Worm (Caenorhabditis elegans) whole organism, L3 larva: ENCODE measurements around the gene srh-296.
A peak's percentile ranks its signal among the peaks of the same experiment; 100 is the strongest.

ENCODE experiments used
- R02D3.7 ChIP-seq: fragments of 150-350 bp; optimal IDR thresholded peaks from 2 replicates; lab custom pipeline; 2014; ENCODE audit warnings: missing biosample characterization, missing genetic modification characterization
- aly-2 ChIP-seq: fragments of 150-350 bp; optimal IDR thresholded peaks from 2 replicates; lab custom pipeline; 2014; ENCODE audit warnings: missing biosample characterization, missing genetic modification characterization
- ama-1 ChIP-seq: fragments of 150-350 bp; optimal IDR thresholded peaks from 2 replicates; lab custom pipeline; 2018
- ceh-16 ChIP-seq: sonication (generic microtip); optimal IDR thresholded peaks from 2 replicates; lab custom pipeline; 2017; ENCODE audit warnings: missing biosample characterization, missing genetic modification characterization
- ceh-28 ChIP-seq: fragments of 150-350 bp; optimal IDR thresholded peaks from 2 replicates; lab custom pipeline; 2014; ENCODE audit warnings: missing biosample characterization, missing genetic modification reagents, missing genetic modification characterization
- ceh-82 ChIP-seq: fragments of 150-350 bp; optimal IDR thresholded peaks from 2 replicates; lab custom pipeline; 2014; ENCODE audit warnings: missing biosample characterization, missing genetic modification characterization
- ceh-9 ChIP-seq: sonication (generic microtip); optimal IDR thresholded peaks from 2 replicates; lab custom pipeline; 2018; ENCODE audit warnings: missing biosample characterization, missing genetic modification characterization
- daf-12 ChIP-seq: fragments of 150-350 bp; optimal IDR thresholded peaks from 2 replicates; lab custom pipeline; 2014; ENCODE audit warnings: missing biosample characterization, missing genetic modification reagents, missing genetic modification characterization
- elt-1 ChIP-seq: fragments of 150-350 bp; optimal IDR thresholded peaks from 2 replicates; lab custom pipeline; 2014; ENCODE audit warnings: missing biosample characterization, missing genetic modification characterization
- elt-2 ChIP-seq: sonication (generic microtip); optimal IDR thresholded peaks from 2 replicates; lab custom pipeline; 2016; ENCODE audit warnings: missing genetic modification reagents, mild to moderate bottlenecking, missing genetic modification characterization, missing compliant biosample characterization
- elt-3 ChIP-seq, 3 experiments: fragments of 150-350 bp in 1 of 3; sonication (generic microtip) in 2 of 3; optimal IDR thresholded peaks; 2 replicates in 2 of 3; 4 replicates in 1 of 3; lab custom pipeline; 2014 to 2017; ENCODE audit warnings: missing biosample characterization in 3 of 3, missing genetic modification characterization in 3 of 3
- fkh-10 ChIP-seq: sonication (generic microtip); optimal IDR thresholded peaks from 2 replicates; lab custom pipeline; 2017; ENCODE audit warnings: missing biosample characterization, missing genetic modification reagents, missing genetic modification characterization
- fos-1 ChIP-seq: fragments of 150-350 bp; optimal IDR thresholded peaks from 2 replicates; lab custom pipeline; 2014; ENCODE audit warnings: missing biosample characterization, missing genetic modification characterization
- hmg-11 ChIP-seq: sonication (generic microtip); optimal IDR thresholded peaks from 2 replicates; lab custom pipeline; 2016; ENCODE audit warnings: missing genetic modification characterization, missing compliant biosample characterization
- jun-1 ChIP-seq: fragments of 150-350 bp; optimal IDR thresholded peaks from 2 replicates; lab custom pipeline; 2014; ENCODE audit warnings: missing biosample characterization, missing genetic modification reagents, missing genetic modification characterization
- lin-39 ChIP-seq: fragments of 150-350 bp; optimal IDR thresholded peaks from 2 replicates; lab custom pipeline; 2018; ENCODE audit warnings: missing biosample characterization, missing genetic modification reagents, missing genetic modification characterization
- mdl-1 ChIP-seq: fragments of 150-350 bp; optimal IDR thresholded peaks from 2 replicates; lab custom pipeline; 2014; ENCODE audit warnings: missing biosample characterization, missing genetic modification characterization
- nfya-1 ChIP-seq: sonication (generic microtip); optimal IDR thresholded peaks from 2 replicates; lab custom pipeline; 2017; ENCODE audit warnings: missing genetic modification characterization, mild to moderate bottlenecking, missing compliant biosample characterization, antibody characterized with exemption, moderate library complexity; ENCODE audit not compliant: insufficient read depth
- nhr-11 ChIP-seq: fragments of 150-350 bp; optimal IDR thresholded peaks from 2 replicates; lab custom pipeline; 2014; ENCODE audit warnings: missing biosample characterization, missing genetic modification characterization
- nhr-12 ChIP-seq: fragments of 150-350 bp; optimal IDR thresholded peaks from 2 replicates; lab custom pipeline; 2014; ENCODE audit warnings: missing biosample characterization, missing genetic modification characterization
- nhr-23 ChIP-seq: fragments of 150-350 bp; optimal IDR thresholded peaks from 2 replicates; lab custom pipeline; 2014; ENCODE audit warnings: missing biosample characterization, missing genetic modification reagents, missing genetic modification characterization
- nhr-237 ChIP-seq: fragments of 150-350 bp; optimal IDR thresholded peaks from 2 replicates; lab custom pipeline; 2014; ENCODE audit warnings: missing biosample characterization, missing genetic modification characterization
- nhr-25 ChIP-seq: sonication (generic microtip); optimal IDR thresholded peaks from 2 replicates; lab custom pipeline; 2017; ENCODE audit warnings: missing biosample characterization, missing genetic modification characterization
- nhr-43 ChIP-seq: sonication (generic microtip); optimal IDR thresholded peaks from 2 replicates; lab custom pipeline; 2016; ENCODE audit warnings: mild to moderate bottlenecking, missing genetic modification characterization, missing compliant biosample characterization; ENCODE audit not compliant: poor library complexity, severe bottlenecking
- nhr-67 ChIP-seq: fragments of 150-350 bp; optimal IDR thresholded peaks from 2 replicates; lab custom pipeline; 2014; ENCODE audit warnings: missing biosample characterization, missing genetic modification characterization
- nhr-76 ChIP-seq: fragments of 150-350 bp; sonication (generic microtip); optimal IDR thresholded peaks from 5 replicates; lab custom pipeline; 2014; ENCODE audit warnings: missing biosample characterization, missing genetic modification characterization
- pha-4 ChIP-seq: fragments of 150-350 bp; optimal IDR thresholded peaks from 2 replicates; lab custom pipeline; 2014; ENCODE audit warnings: missing biosample characterization, missing genetic modification reagents, missing genetic modification characterization
- pqm-1 ChIP-seq: fragments of 150-350 bp; optimal IDR thresholded peaks from 2 replicates; lab custom pipeline; 2017; ENCODE audit warnings: missing biosample characterization, missing genetic modification characterization, inconsistent platforms
- sea-2 ChIP-seq: fragments of 150-350 bp; sonication (generic microtip); optimal IDR thresholded peaks from 4 replicates; lab custom pipeline; 2014; ENCODE audit warnings: missing biosample characterization, missing genetic modification reagents, missing genetic modification characterization
- skn-1 ChIP-seq: fragments of 150-350 bp; optimal IDR thresholded peaks from 2 replicates; lab custom pipeline; 2014; ENCODE audit warnings: missing biosample characterization, missing genetic modification characterization
- tbx-2 ChIP-seq: sonication (generic microtip); optimal IDR thresholded peaks from 2 replicates; lab custom pipeline; 2016; ENCODE audit warnings: mild to moderate bottlenecking, missing genetic modification characterization, missing compliant biosample characterization
- unc-39 ChIP-seq: sonication (generic microtip); optimal IDR thresholded peaks from 4 replicates; lab custom pipeline; 2017; ENCODE audit warnings: missing biosample characterization, missing genetic modification characterization
- zag-1 ChIP-seq: fragments of 150-350 bp; optimal IDR thresholded peaks from 2 replicates; lab custom pipeline; 2014; ENCODE audit warnings: missing biosample characterization, missing genetic modification characterization

Gene srh-296

DNA sequence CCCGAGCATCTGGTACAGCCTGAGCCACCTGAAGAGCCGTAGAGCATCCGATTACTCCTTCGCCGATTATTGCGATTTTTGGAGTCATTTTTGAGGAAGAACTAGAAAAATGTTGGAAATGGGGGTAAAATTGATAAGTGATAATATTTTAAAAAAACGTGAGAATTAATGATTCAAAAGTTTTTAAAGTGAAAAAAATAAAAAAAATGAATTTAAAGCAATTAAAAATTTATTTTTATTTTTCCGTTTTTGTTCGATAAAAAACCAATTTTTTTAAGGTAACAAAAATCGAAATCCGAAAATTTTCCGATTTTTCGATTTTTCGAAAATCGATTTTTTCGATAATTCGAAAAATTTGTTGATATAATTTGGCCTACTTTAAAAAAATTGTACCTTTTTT is 33.0 kb upstream of the srh-296 start, which contains the start of gene ddo-1:
TSS of gene ddo-1 (minus strand) at position 101 of the 400 bp plus-strand sequence.
- TF ChIP-seq fos-1 (tag; lab: Kevin White, UChicago) (no peak), ceh-82 (tag; lab: Kevin White, UChicago) (no peak)

DNA sequence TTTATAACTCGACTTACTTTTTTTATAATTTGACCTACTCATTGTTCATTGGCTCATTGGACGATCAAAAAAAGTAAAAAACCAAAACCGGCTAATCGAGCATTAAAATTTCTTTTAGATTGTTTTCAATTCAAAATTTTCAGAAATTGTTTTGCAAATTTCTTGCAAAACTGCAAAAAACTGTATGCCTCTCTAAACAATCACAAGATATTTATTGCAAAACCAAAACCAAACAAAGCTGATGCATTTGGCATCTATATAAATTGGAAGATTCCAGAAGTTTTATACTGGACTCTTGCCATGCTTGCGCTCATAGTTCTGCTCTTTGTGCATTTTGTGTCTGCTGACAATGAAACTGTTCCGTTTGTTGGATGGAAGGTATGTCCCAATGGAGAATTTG is 32.5 kb upstream of the srh-296 start, which contains the start of gene C47A10.12:
TSS of gene C47A10.12 (plus strand) at position 301 of the 400 bp plus-strand sequence.
- TF ChIP-seq sea-2 (GFP tag; lab: Kevin White, UChicago) (no peak), pqm-1 (tag; lab: Kevin White, UChicago) (no peak), fkh-10 (GFP tag; lab: Kevin White, UChicago) (no peak), nhr-12 (no peak), nhr-23 (no peak), skn-1 (no peak), lin-39 (no peak), nhr-237 (tag; lab: Kevin White, UChicago) (no peak), unc-39 (tag; lab: Kevin White, UChicago) (no peak), nhr-11 (tag; lab: Kevin White, UChicago) (no peak), ceh-28 (no peak), nfya-1 (tag; lab: Kevin White, UChicago) (no peak), hmg-11 (no peak), tbx-2 (no peak)
- TF ChIP-seq, all 47 proteins: peak for 0

DNA sequence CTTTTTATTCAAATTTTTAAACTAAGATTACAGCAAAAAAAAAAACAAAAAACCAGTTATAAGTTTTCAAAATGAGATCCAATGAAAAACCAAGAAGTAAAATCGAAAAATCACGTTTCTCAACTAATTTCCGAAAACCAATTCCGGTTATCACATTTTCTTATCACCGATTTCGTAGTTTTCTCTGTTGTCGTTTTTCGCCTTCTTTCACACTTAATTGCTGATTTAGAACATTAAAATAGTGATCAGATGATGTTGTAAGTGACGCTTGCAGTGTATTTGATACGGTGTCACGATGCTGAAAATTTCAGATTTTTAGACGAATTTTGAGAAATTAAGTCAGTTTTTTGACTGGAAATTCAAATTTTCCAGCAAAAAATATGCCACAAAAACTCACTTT is 29.9 kb upstream of the srh-296 start:
- no peak for TF ChIP-seq lin-39
- no peak for TF ChIP-seq unc-39 (tag; lab: Kevin White, UChicago)
- peak; percentile 1 for TF ChIP-seq pha-4 (tag; lab: Kevin White, UChicago)
- no peak for TF ChIP-seq nhr-43 (tag; lab: Kevin White, UChicago)
- peak; percentile 81 for TF ChIP-seq elt-2
- peak; percentile 5 for TF ChIP-seq pqm-1 (tag; lab: Kevin White, UChicago)

DNA sequence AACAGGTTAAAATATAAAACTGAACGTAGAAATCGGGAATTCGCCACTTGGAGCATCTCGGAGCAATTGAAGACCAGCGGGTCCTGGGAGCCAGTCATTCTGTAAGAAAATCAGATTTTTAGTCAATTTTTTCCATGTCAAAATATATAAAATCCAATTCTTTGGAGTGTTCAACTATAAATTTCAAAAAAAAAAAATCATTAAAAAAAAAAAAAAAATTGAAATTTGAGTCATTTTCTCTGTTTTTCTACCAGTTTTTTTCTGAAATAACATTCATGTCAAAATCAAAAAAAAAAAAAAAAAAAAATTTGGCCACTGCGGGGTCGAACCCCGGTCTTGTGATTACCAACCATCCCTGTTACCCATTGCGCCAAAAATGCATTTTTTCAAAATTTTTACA is 26.6 kb upstream of the srh-296 start, which contains the start of gene srab-12:
TSS of gene srab-12 (minus strand) at position 101 of the 400 bp plus-strand sequence.
- TF ChIP-seq elt-1 (tag; lab: Kevin White, UChicago) (no peak), ama-1 (lab: Kevin White, UChicago) (no peak), fos-1 (tag; lab: Kevin White, UChicago) (no peak), nhr-67 (tag; lab: Kevin White, UChicago) (no peak), zag-1 (no peak), pqm-1 (tag; lab: Kevin White, UChicago) (no peak), daf-12 (tag; lab: Kevin White, UChicago) (no peak), R02D3.7 (tag; lab: Kevin White, UChicago) (no peak), nhr-11 (tag; lab: Kevin White, UChicago) (no peak), nhr-12 (no peak), nhr-76 (no peak), hmg-11 (no peak), unc-39 (tag; lab: Kevin White, UChicago) (no peak), nhr-43 (tag; lab: Kevin White, UChicago) (no peak), aly-2 (tag; lab: Kevin White, UChicago) (no peak), ceh-9 (tag; lab: Kevin White, UChicago) (no peak), ceh-16 (tag; lab: Kevin White, UChicago) (no peak)
- TF ChIP-seq, all 47 proteins: peak for 0

DNA sequence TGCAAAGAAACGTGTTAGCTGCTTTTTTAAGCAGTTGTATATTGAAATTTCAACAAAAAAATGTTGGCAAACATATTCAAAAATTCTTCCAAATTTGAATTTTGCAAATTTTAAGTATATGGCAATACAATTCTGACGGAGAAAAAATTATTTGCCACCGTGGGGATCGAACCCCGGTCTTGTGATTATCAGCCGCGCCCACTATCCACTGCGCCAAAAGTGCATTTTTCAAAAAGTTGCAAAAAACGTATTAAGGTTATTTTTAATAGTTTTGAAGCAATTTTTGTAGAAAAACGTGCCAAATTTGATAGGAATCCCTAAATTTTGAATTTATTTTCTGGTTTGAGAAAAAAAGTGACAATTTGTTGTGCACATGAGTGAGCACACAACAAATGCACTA is 25.8 kb upstream of the srh-296 start:
- TF ChIP-seq elt-3 (tag; optimal IDR thresholded peaks at IDR 0.05; lab: Kevin White, UChicago) (no peak), fkh-10 (GFP tag; lab: Kevin White, UChicago) (no peak), nhr-43 (tag; lab: Kevin White, UChicago) (no peak), nhr-23 (no peak), nhr-25 (tag; lab: Kevin White, UChicago) (no peak), nhr-11 (tag; lab: Kevin White, UChicago) (no peak), jun-1 (tag; lab: Kevin White, UChicago) (no peak), mdl-1 (tag; lab: Kevin White, UChicago) (no peak)
